Worm (Caenorhabditis elegans) whole organism, L3 larva: Measurements from ENCODE around the gene cyp-13A7.

Source experiments
- R02D3.7 ChIP-seq: fragments of 150-350 bp; optimal IDR thresholded peaks from 2 replicates; lab custom pipeline; 2014; ENCODE audit warnings: missing biosample characterization, missing genetic modification characterization
- ZK546.5 ChIP-seq: sonication (generic microtip); optimal IDR thresholded peaks from 2 replicates; lab custom pipeline; 2017; ENCODE audit warnings: missing biosample characterization, missing genetic modification characterization
- aly-2 ChIP-seq: fragments of 150-350 bp; optimal IDR thresholded peaks from 2 replicates; lab custom pipeline; 2014; ENCODE audit warnings: missing biosample characterization, missing genetic modification characterization
- ama-1 ChIP-seq: fragments of 150-350 bp; optimal IDR thresholded peaks from 2 replicates; lab custom pipeline; 2018
- ceh-16 ChIP-seq: sonication (generic microtip); optimal IDR thresholded peaks from 2 replicates; lab custom pipeline; 2017; ENCODE audit warnings: missing biosample characterization, missing genetic modification characterization
- ceh-28 ChIP-seq: fragments of 150-350 bp; optimal IDR thresholded peaks from 2 replicates; lab custom pipeline; 2014; ENCODE audit warnings: missing biosample characterization, missing genetic modification reagents, missing genetic modification characterization
- ceh-82 ChIP-seq: fragments of 150-350 bp; optimal IDR thresholded peaks from 2 replicates; lab custom pipeline; 2014; ENCODE audit warnings: missing biosample characterization, missing genetic modification characterization
- daf-12 ChIP-seq: fragments of 150-350 bp; optimal IDR thresholded peaks from 2 replicates; lab custom pipeline; 2014; ENCODE audit warnings: missing biosample characterization, missing genetic modification reagents, missing genetic modification characterization
- egl-27 ChIP-seq: sonication (generic microtip); optimal IDR thresholded peaks from 4 replicates; lab custom pipeline; 2017; ENCODE audit warnings: missing biosample characterization, missing genetic modification reagents, missing genetic modification characterization
- egl-5 ChIP-seq: fragments of 150-350 bp; optimal IDR thresholded peaks from 2 replicates; lab custom pipeline; 2017; ENCODE audit warnings: missing biosample characterization, missing genetic modification reagents, missing genetic modification characterization, inconsistent platforms
- elt-1 ChIP-seq: fragments of 150-350 bp; optimal IDR thresholded peaks from 2 replicates; lab custom pipeline; 2014; ENCODE audit warnings: missing biosample characterization, missing genetic modification characterization
- elt-2 ChIP-seq: sonication (generic microtip); optimal IDR thresholded peaks from 2 replicates; lab custom pipeline; 2016; ENCODE audit warnings: missing genetic modification reagents, mild to moderate bottlenecking, missing genetic modification characterization, missing compliant biosample characterization
- elt-3 ChIP-seq, 3 experiments: fragments of 150-350 bp in 1 of 3; sonication (generic microtip) in 2 of 3; optimal IDR thresholded peaks; 2 replicates in 2 of 3; 4 replicates in 1 of 3; lab custom pipeline; 2014 to 2017; ENCODE audit warnings: missing biosample characterization in 3 of 3, missing genetic modification characterization in 3 of 3
- eor-1 ChIP-seq, 2 experiments: fragments of 150-350 bp; optimal IDR thresholded peaks; 2 replicates each; lab custom pipeline; 2014 to 2018; ENCODE audit warnings: missing biosample characterization in 2 of 2, missing genetic modification characterization in 2 of 2
- fkh-10 ChIP-seq: sonication (generic microtip); optimal IDR thresholded peaks from 2 replicates; lab custom pipeline; 2017; ENCODE audit warnings: missing biosample characterization, missing genetic modification reagents, missing genetic modification characterization
- hmg-11 ChIP-seq: sonication (generic microtip); optimal IDR thresholded peaks from 2 replicates; lab custom pipeline; 2016; ENCODE audit warnings: missing genetic modification characterization, missing compliant biosample characterization
- jun-1 ChIP-seq: fragments of 150-350 bp; optimal IDR thresholded peaks from 2 replicates; lab custom pipeline; 2014; ENCODE audit warnings: missing biosample characterization, missing genetic modification reagents, missing genetic modification characterization
- lin-15B ChIP-seq: fragments of 150-350 bp; optimal IDR thresholded peaks from 2 replicates; lab custom pipeline; 2014; ENCODE audit warnings: missing biosample characterization, missing genetic modification characterization
- lin-39 ChIP-seq: fragments of 150-350 bp; optimal IDR thresholded peaks from 2 replicates; lab custom pipeline; 2018; ENCODE audit warnings: missing biosample characterization, missing genetic modification reagents, missing genetic modification characterization
- lsy-12 ChIP-seq: sonication (generic microtip); optimal IDR thresholded peaks from 2 replicates; lab custom pipeline; 2016; ENCODE audit warnings: mild to moderate bottlenecking, missing genetic modification characterization, missing compliant biosample characterization
- mdl-1 ChIP-seq: fragments of 150-350 bp; optimal IDR thresholded peaks from 2 replicates; lab custom pipeline; 2014; ENCODE audit warnings: missing biosample characterization, missing genetic modification characterization
- nfya-1 ChIP-seq: sonication (generic microtip); optimal IDR thresholded peaks from 2 replicates; lab custom pipeline; 2017; ENCODE audit warnings: missing genetic modification characterization, mild to moderate bottlenecking, missing compliant biosample characterization, antibody characterized with exemption, moderate library complexity; ENCODE audit not compliant: insufficient read depth
- nhr-11 ChIP-seq: fragments of 150-350 bp; optimal IDR thresholded peaks from 2 replicates; lab custom pipeline; 2014; ENCODE audit warnings: missing biosample characterization, missing genetic modification characterization
- nhr-12 ChIP-seq: fragments of 150-350 bp; optimal IDR thresholded peaks from 2 replicates; lab custom pipeline; 2014; ENCODE audit warnings: missing biosample characterization, missing genetic modification characterization
- nhr-23 ChIP-seq: fragments of 150-350 bp; optimal IDR thresholded peaks from 2 replicates; lab custom pipeline; 2014; ENCODE audit warnings: missing biosample characterization, missing genetic modification reagents, missing genetic modification characterization
- nhr-25 ChIP-seq: sonication (generic microtip); optimal IDR thresholded peaks from 2 replicates; lab custom pipeline; 2017; ENCODE audit warnings: missing biosample characterization, missing genetic modification characterization
- nhr-28 ChIP-seq: fragments of 150-350 bp; optimal IDR thresholded peaks from 2 replicates; lab custom pipeline; 2014; ENCODE audit warnings: missing biosample characterization, missing genetic modification characterization
- nhr-43 ChIP-seq: sonication (generic microtip); optimal IDR thresholded peaks from 2 replicates; lab custom pipeline; 2016; ENCODE audit warnings: mild to moderate bottlenecking, missing genetic modification characterization, missing compliant biosample characterization; ENCODE audit not compliant: poor library complexity, severe bottlenecking
- nhr-67 ChIP-seq: fragments of 150-350 bp; optimal IDR thresholded peaks from 2 replicates; lab custom pipeline; 2014; ENCODE audit warnings: missing biosample characterization, missing genetic modification characterization
- nhr-76 ChIP-seq: fragments of 150-350 bp; sonication (generic microtip); optimal IDR thresholded peaks from 5 replicates; lab custom pipeline; 2014; ENCODE audit warnings: missing biosample characterization, missing genetic modification characterization
- nhr-77 ChIP-seq: fragments of 150-350 bp; optimal IDR thresholded peaks from 2 replicates; lab custom pipeline; 2014; ENCODE audit warnings: missing biosample characterization, missing genetic modification characterization
- pha-4 ChIP-seq: fragments of 150-350 bp; optimal IDR thresholded peaks from 2 replicates; lab custom pipeline; 2014; ENCODE audit warnings: missing biosample characterization, missing genetic modification reagents, missing genetic modification characterization
- pqm-1 ChIP-seq: fragments of 150-350 bp; optimal IDR thresholded peaks from 2 replicates; lab custom pipeline; 2017; ENCODE audit warnings: missing biosample characterization, missing genetic modification characterization, inconsistent platforms
- sea-2 ChIP-seq: fragments of 150-350 bp; sonication (generic microtip); optimal IDR thresholded peaks from 4 replicates; lab custom pipeline; 2014; ENCODE audit warnings: missing biosample characterization, missing genetic modification reagents, missing genetic modification characterization
- snpc-4 ChIP-seq: fragments of 150-350 bp; optimal IDR thresholded peaks from 2 replicates; lab custom pipeline; 2014; ENCODE audit warnings: missing biosample characterization, missing genetic modification characterization
- tbx-2 ChIP-seq: sonication (generic microtip); optimal IDR thresholded peaks from 2 replicates; lab custom pipeline; 2016; ENCODE audit warnings: mild to moderate bottlenecking, missing genetic modification characterization, missing compliant biosample characterization
- unc-39 ChIP-seq: sonication (generic microtip); optimal IDR thresholded peaks from 4 replicates; lab custom pipeline; 2017; ENCODE audit warnings: missing biosample characterization, missing genetic modification characterization
- unc-62 ChIP-seq: fragments of 150-350 bp; sonication (generic microtip); optimal IDR thresholded peaks from 4 replicates; lab custom pipeline; 2014; ENCODE audit warnings: missing biosample characterization, missing genetic modification reagents, missing genetic modification characterization
- zag-1 ChIP-seq: fragments of 150-350 bp; optimal IDR thresholded peaks from 2 replicates; lab custom pipeline; 2014; ENCODE audit warnings: missing biosample characterization, missing genetic modification characterization
- ztf-11 ChIP-seq: fragments of 150-350 bp; optimal IDR thresholded peaks from 2 replicates; lab custom pipeline; 2014; ENCODE audit warnings: missing biosample characterization, missing genetic modification characterization
- ztf-4 ChIP-seq: fragments of 150-350 bp; optimal IDR thresholded peaks from 2 replicates; lab custom pipeline; 2014; ENCODE audit warnings: missing biosample characterization, missing genetic modification characterization

The cyp-13A7 gene

DNA sequence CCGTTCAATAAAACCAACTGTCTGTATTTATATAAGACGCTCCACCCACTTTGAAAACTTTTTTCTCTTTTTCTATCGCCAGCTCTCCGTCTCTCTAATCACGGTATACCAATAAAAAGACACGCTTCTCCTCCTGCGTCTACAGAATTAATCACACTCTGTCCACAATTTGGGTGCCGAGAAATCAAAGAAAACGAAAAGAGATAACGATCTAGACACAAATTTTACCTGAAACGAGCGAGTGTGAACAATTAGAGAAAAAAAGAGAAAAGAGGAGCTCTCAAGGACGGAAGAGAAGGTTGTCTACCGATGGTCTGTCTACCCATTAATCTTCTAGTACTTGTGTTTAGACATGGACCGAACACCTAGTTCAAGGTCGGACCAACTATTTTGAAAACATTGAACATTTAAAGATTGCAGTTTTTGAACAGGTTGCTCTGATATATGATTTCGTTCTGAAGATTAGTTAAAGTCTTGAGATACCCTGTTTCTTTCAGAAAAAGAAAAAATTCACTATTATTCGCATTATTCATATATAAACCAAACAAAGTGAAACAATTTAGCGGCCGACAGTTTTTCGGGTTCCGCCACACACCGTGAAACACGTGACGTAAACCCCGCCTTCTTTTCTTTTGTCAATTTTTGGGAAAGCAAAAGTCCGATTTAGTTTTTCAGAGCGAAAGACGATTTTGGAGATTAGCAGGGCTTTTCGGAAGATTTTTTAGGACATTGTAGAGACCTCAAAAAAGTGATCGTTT is 15.8 kb upstream of the cyp-13A7 start, which contains the start of gene cyp-13A2:
Gene cyp-13A2 (minus strand): TSS at position 235 of the 758 bp plus-strand sequence.
- TF ChIP-seq aly-2 (tag; lab: Kevin White, UChicago), result no peak
- no peak for TF ChIP-seq nhr-67 (tag; lab: Kevin White, UChicago)
- no peak for TF ChIP-seq tbx-2 (tag; lab: Kevin White, UChicago)
- TF ChIP-seq nhr-77, result peak; percentile 6
- TF ChIP-seq R02D3.7 (tag; lab: Kevin White, UChicago), result no peak
- TF ChIP-seq egl-5, result no peak
- no peak for TF ChIP-seq ztf-4 (tag; lab: Kevin White, UChicago)
- peak; percentile 85 for TF ChIP-seq elt-1 (tag; lab: Kevin White, UChicago)
- peak; percentile 32 for TF ChIP-seq nhr-43
- no peak for TF ChIP-seq ceh-82 (tag; lab: Kevin White, UChicago)
- TF ChIP-seq ZK546.5 (tag; lab: Kevin White, UChicago), result no peak
- TF ChIP-seq ceh-16 (tag; lab: Kevin White, UChicago), result no peak
- TF ChIP-seq egl-27 (tag; lab: Kevin White, UChicago), result no peak
- TF ChIP-seq elt-3 (tag; optimal IDR thresholded peaks at IDR 0.05; lab: Kevin White, UChicago), result no peak
- peak; percentile 5 for TF ChIP-seq ceh-28
- TF ChIP-seq unc-62, result no peak
- TF ChIP-seq nhr-11 (tag; lab: Kevin White, UChicago), result peak; percentile 52
- no peak for TF ChIP-seq sea-2
- no peak for TF ChIP-seq nhr-12 (tag; lab: Kevin White, UChicago)
- TF ChIP-seq ama-1 (lab: Kevin White, UChicago), result no peak
- TF ChIP-seq unc-39 (tag; lab: Kevin White, UChicago), result no peak
- TF ChIP-seq nhr-28, result no peak
- TF ChIP-seq elt-2 (tag; lab: Kevin White, UChicago), result peak; percentile 87
- TF ChIP-seq lin-15B (tag; lab: Kevin White, UChicago), result peak; percentile 11
- no peak for TF ChIP-seq fkh-10
- peak; percentile 55 for TF ChIP-seq nhr-23
- TF ChIP-seq ztf-11, result no peak
- no peak for TF ChIP-seq mdl-1 (tag; lab: Kevin White, UChicago)
- TF ChIP-seq nhr-25 (tag; lab: Kevin White, UChicago), result peak; percentile 92
- TF ChIP-seq hmg-11 (tag; lab: Kevin White, UChicago), result no peak
- peak; percentile 71 for TF ChIP-seq pqm-1 (tag; lab: Kevin White, UChicago)
- no peak for TF ChIP-seq lin-39
- peak; percentile 73 for TF ChIP-seq pha-4 (tag; lab: Kevin White, UChicago)
- no peak for TF ChIP-seq zag-1
- peak; percentile 38 for TF ChIP-seq lsy-12
- TF ChIP-seq jun-1 (tag; lab: Kevin White, UChicago), result peak; percentile 26
- peak; percentile 96 for TF ChIP-seq snpc-4 (tag; lab: Kevin White, UChicago)
- no peak for TF ChIP-seq eor-1 (tag; optimal IDR thresholded peaks at IDR 0.05; lab: Kevin White, UChicago)
- peak; percentile 31 for TF ChIP-seq nfya-1
- no peak for TF ChIP-seq nhr-76 (tag; lab: Kevin White, UChicago)
- no peak for TF ChIP-seq daf-12 (tag; lab: Kevin White, UChicago)

DNA sequence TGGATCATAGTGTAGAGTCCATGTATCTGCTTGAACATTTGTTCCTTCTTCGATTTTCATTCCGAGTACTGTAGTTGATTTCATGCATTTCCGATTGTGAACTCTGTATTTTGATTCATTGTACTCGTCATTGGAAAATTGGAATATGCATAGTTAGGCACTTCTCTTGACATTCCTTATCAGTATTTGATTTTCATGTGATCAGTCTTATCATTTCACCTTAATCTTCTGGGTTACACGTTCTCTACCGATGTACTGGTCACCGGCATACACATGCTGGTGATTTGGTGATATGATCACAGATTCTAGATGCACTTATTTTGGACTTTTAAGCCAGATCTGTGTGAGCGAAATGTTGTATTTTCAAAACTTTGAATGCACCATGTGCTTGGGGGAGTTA is 12.2 kb upstream of the cyp-13A7 start:
- TF ChIP-seq snpc-4 (tag; lab: Kevin White, UChicago) (no peak), nhr-43 (peak; percentile 35), elt-2 (tag; lab: Kevin White, UChicago) (peak; percentile 97), nhr-23 (peak; percentile 39), pqm-1 (tag; lab: Kevin White, UChicago) (peak; percentile 98), egl-27 (tag; lab: Kevin White, UChicago) (no peak), pha-4 (tag; lab: Kevin White, UChicago) (peak; percentile 28), jun-1 (tag; lab: Kevin White, UChicago) (peak; percentile 84)
